Worm (Caenorhabditis elegans) whole organism, young adult: ENCODE data around the gene prx-19.

Experiments used
- C06A6.2 ChIP-seq: fragments of 200-800 bp; sonication (Bioruptor generic); conservative IDR thresholded peaks from 2 replicates; pipeline ENCODE4 v1.3.6; 2022; ENCODE audit warnings: missing genetic modification characterization, missing compliant biosample characterization
- C17E4.6 ChIP-seq: fragments of 200-800 bp; sonication (Bioruptor generic); IDR thresholded peaks from 2 replicates; pipeline ENCODE4 v1.3.6; 2022; ENCODE audit warnings: missing genetic modification reagents, missing genetic modification characterization, missing compliant biosample characterization
- F23B12.7 ChIP-seq: sonication (generic microtip); optimal IDR thresholded peaks from 2 replicates; lab custom pipeline; 2017; ENCODE audit warnings: missing genetic modification characterization, mild to moderate bottlenecking, missing compliant biosample characterization, antibody characterized with exemption, moderate library complexity; ENCODE audit not compliant: insufficient read depth
- F39B2.1 ChIP-seq: fragments of 200-800 bp; sonication (Bioruptor generic); IDR thresholded peaks from 2 replicates; pipeline ENCODE4 v1.3.6; 2022; ENCODE audit warnings: missing genetic modification reagents, missing genetic modification characterization, missing compliant biosample characterization
- F55B11.4 ChIP-seq: sonication (generic microtip); optimal IDR thresholded peaks from 2 replicates; lab custom pipeline; 2016; ENCODE audit warnings: missing compliant biosample characterization, missing genetic modification characterization, borderline replicate concordance; ENCODE audit not compliant: insufficient read depth
- F57A8.1 ChIP-seq: fragments of 200-800 bp; sonication (Bioruptor generic); optimal IDR thresholded peaks from 2 replicates; lab custom pipeline; 2018; ENCODE audit warnings: mild to moderate bottlenecking, missing genetic modification characterization, moderate library complexity, missing compliant biosample characterization
- F57C9.4 ChIP-seq: sonication (generic microtip); optimal IDR thresholded peaks from 2 replicates; lab custom pipeline; 2017; ENCODE audit warnings: mild to moderate bottlenecking, missing genetic modification characterization, missing compliant biosample characterization
- K11D2.4 ChIP-seq: fragments of 200-800 bp; sonication (Bioruptor generic); IDR thresholded peaks from 2 replicates; pipeline ENCODE4 v1.3.6; 2022; ENCODE audit warnings: missing genetic modification reagents, missing genetic modification characterization, missing compliant biosample characterization
- T26A5.8 ChIP-seq: sonication (generic microtip); optimal IDR thresholded peaks from 2 replicates; lab custom pipeline; 2016; ENCODE audit warnings: missing genetic modification characterization, missing compliant biosample characterization
- Y56A3A.18 ChIP-seq: fragments of 200-800 bp; sonication (Bioruptor generic); IDR thresholded peaks from 2 replicates; pipeline ENCODE4 v1.3.6; 2022; ENCODE audit warnings: missing genetic modification reagents, missing genetic modification characterization, missing compliant biosample characterization
- akir-1 ChIP-seq: fragments of 200-800 bp; sonication (Bioruptor generic); optimal IDR thresholded peaks from 2 replicates; lab custom pipeline; 2018; ENCODE audit warnings: mild to moderate bottlenecking, missing genetic modification characterization, moderate library complexity, missing compliant biosample characterization
- ama-1 ChIP-seq, 3 experiments: fragments of 150-350 bp in 1 of 3; sonication (generic microtip) in 2 of 3; optimal IDR thresholded peaks; 2 replicates each; lab custom pipeline; 2014 to 2018; ENCODE audit warnings: missing biosample characterization in 2 of 3, missing genetic modification characterization in 2 of 3, missing genetic modification reagents in 2 of 3
- aptf-3 ChIP-seq: fragments of 200-800 bp; sonication (Bioruptor generic); IDR thresholded peaks from 2 replicates; pipeline ENCODE4 v1.3.6; 2022; ENCODE audit warnings: missing genetic modification characterization, missing compliant biosample characterization
- attf-5 ChIP-seq: fragments of 200-800 bp; sonication (Bioruptor generic); optimal IDR thresholded peaks from 2 replicates; lab custom pipeline; 2018; ENCODE audit warnings: mild to moderate bottlenecking, missing genetic modification characterization, missing compliant biosample characterization
- bed-1 ChIP-seq: fragments of 200-800 bp; sonication (Bioruptor generic); IDR thresholded peaks from 2 replicates; pipeline ENCODE4 v1.3.6; 2022; ENCODE audit warnings: missing genetic modification reagents, missing genetic modification characterization, missing compliant biosample characterization
- ccch-3 ChIP-seq: fragments of 200-800 bp; sonication (Bioruptor generic); optimal IDR thresholded peaks from 2 replicates; lab custom pipeline; 2018; ENCODE audit warnings: mild to moderate bottlenecking, missing genetic modification characterization, missing compliant biosample characterization
- cebp-2 ChIP-seq: fragments of 200-800 bp; sonication (Bioruptor generic); IDR thresholded peaks from 2 replicates; pipeline ENCODE4 v1.3.6; 2022; ENCODE audit warnings: missing genetic modification characterization, missing compliant biosample characterization
- ceh-58 ChIP-seq: fragments of 200-800 bp; sonication (Bioruptor generic); IDR thresholded peaks from 2 replicates; pipeline ENCODE4 v1.3.6; 2022; ENCODE audit warnings: missing genetic modification characterization, missing compliant biosample characterization
- ceh-91 ChIP-seq: fragments of 200-800 bp; sonication (Bioruptor generic); IDR thresholded peaks from 2 replicates; pipeline ENCODE4 v1.3.6; 2022; ENCODE audit warnings: missing genetic modification reagents, missing genetic modification characterization, missing compliant biosample characterization
- egl-18 ChIP-seq: fragments of 200-800 bp; sonication (Bioruptor generic); IDR thresholded peaks from 2 replicates; pipeline ENCODE4 v1.3.6; 2022; ENCODE audit warnings: missing genetic modification reagents, missing genetic modification characterization, missing compliant biosample characterization
- gei-17 ChIP-seq: fragments of 200-800 bp; sonication (Bioruptor generic); optimal IDR thresholded peaks from 2 replicates; lab custom pipeline; 2018; ENCODE audit warnings: mild to moderate bottlenecking, missing genetic modification characterization, missing compliant biosample characterization
- hlh-12 ChIP-seq: sonication (generic microtip); optimal IDR thresholded peaks from 2 replicates; lab custom pipeline; 2016; ENCODE audit warnings: missing genetic modification characterization, missing compliant biosample characterization
- hlh-26 ChIP-seq: fragments of 200-800 bp; sonication (Bioruptor generic); conservative IDR thresholded peaks from 2 replicates; pipeline ENCODE4 v1.3.6; 2022; ENCODE audit warnings: missing genetic modification reagents, missing genetic modification characterization, missing compliant biosample characterization
- hmg-20 ChIP-seq: fragments of 200-800 bp; sonication (Bioruptor generic); IDR thresholded peaks from 2 replicates; pipeline ENCODE4 v1.3.6; 2022; ENCODE audit warnings: missing genetic modification reagents, missing genetic modification characterization, missing compliant biosample characterization
- hrde-1 ChIP-seq: sonication (generic microtip); optimal IDR thresholded peaks from 2 replicates; lab custom pipeline; 2016; ENCODE audit warnings: missing genetic modification characterization, mild to moderate bottlenecking, missing compliant biosample characterization, moderate library complexity, missing genotype, missing genetic modification reagents, borderline replicate concordance
- hsf-1 ChIP-seq: fragments of 200-800 bp; sonication (Bioruptor generic); IDR thresholded peaks from 2 replicates; pipeline ENCODE4 v1.3.6; 2022; ENCODE audit warnings: missing genetic modification reagents, missing genetic modification characterization, missing compliant biosample characterization
- lag-1 ChIP-seq: fragments of 200-800 bp; sonication (Bioruptor generic); IDR thresholded peaks from 2 replicates; pipeline ENCODE4 v1.3.6; 2022; ENCODE audit warnings: missing genetic modification reagents, missing genetic modification characterization, missing compliant biosample characterization
- let-526 ChIP-seq: fragments of 200-800 bp; sonication (Bioruptor generic); IDR thresholded peaks from 2 replicates; pipeline ENCODE4 v1.3.6; 2022; ENCODE audit warnings: missing genetic modification reagents, missing genetic modification characterization, missing compliant biosample characterization
- lin-40 ChIP-seq: sonication (generic microtip); optimal IDR thresholded peaks from 2 replicates; lab custom pipeline; 2016; ENCODE audit warnings: missing genetic modification characterization, mild to moderate bottlenecking, missing compliant biosample characterization, missing genotype, missing genetic modification reagents
- madf-3 ChIP-seq: fragments of 200-800 bp; sonication (Bioruptor generic); IDR thresholded peaks from 2 replicates; pipeline ENCODE4 v1.3.6; 2022; ENCODE audit warnings: missing genetic modification reagents, missing genetic modification characterization, missing compliant biosample characterization
- madf-6 ChIP-seq: fragments of 200-800 bp; sonication (Bioruptor generic); IDR thresholded peaks from 2 replicates; pipeline ENCODE4 v1.3.6; 2022; ENCODE audit warnings: missing genetic modification reagents, missing genetic modification characterization, missing compliant biosample characterization
- madf-8 ChIP-seq: fragments of 200-800 bp; sonication (Bioruptor generic); conservative IDR thresholded peaks from 2 replicates; pipeline ENCODE4 v1.3.6; 2022; ENCODE audit warnings: missing genetic modification reagents, missing genetic modification characterization, missing compliant biosample characterization
- mes-4 ChIP-seq: sonication (generic microtip); optimal IDR thresholded peaks from 2 replicates; lab custom pipeline; 2016; ENCODE audit warnings: missing genotype, missing genetic modification characterization, missing compliant biosample characterization
- mxl-1 ChIP-seq: sonication (generic microtip); optimal IDR thresholded peaks from 2 replicates; lab custom pipeline; 2016; ENCODE audit warnings: missing genetic modification characterization, missing compliant biosample characterization
- nfya-1 ChIP-seq: sonication (generic microtip); optimal IDR thresholded peaks from 2 replicates; lab custom pipeline; 2017; ENCODE audit warnings: antibody characterized with exemption, missing compliant biosample characterization, missing genetic modification characterization, borderline replicate concordance; ENCODE audit not compliant: insufficient read depth
- nfya-2 ChIP-seq: fragments of 200-800 bp; sonication (Bioruptor generic); IDR thresholded peaks from 2 replicates; pipeline ENCODE4 v1.3.6; 2022; ENCODE audit warnings: missing genetic modification reagents, missing genetic modification characterization, missing compliant biosample characterization
- nhr-179 ChIP-seq: sonication (generic microtip); optimal IDR thresholded peaks from 2 replicates; lab custom pipeline; 2016; ENCODE audit warnings: mild to moderate bottlenecking, missing genetic modification characterization, missing compliant biosample characterization
- nhr-90 ChIP-seq: sonication (generic microtip); optimal IDR thresholded peaks from 2 replicates; lab custom pipeline; 2016; ENCODE audit warnings: missing genotype, mild to moderate bottlenecking, missing genetic modification characterization, missing compliant biosample characterization
- pbrm-1 ChIP-seq: fragments of 200-800 bp; sonication (Bioruptor generic); IDR thresholded peaks from 2 replicates; pipeline ENCODE4 v1.3.6; 2022; ENCODE audit warnings: missing genetic modification reagents, missing genetic modification characterization, missing compliant biosample characterization
- rcor-1 ChIP-seq: fragments of 200-800 bp; sonication (Bioruptor generic); IDR thresholded peaks from 2 replicates; pipeline ENCODE4 v1.3.6; 2022; ENCODE audit warnings: missing genetic modification reagents, missing genetic modification characterization, missing compliant biosample characterization
- repo-1 ChIP-seq: sonication (generic microtip); optimal IDR thresholded peaks from 2 replicates; lab custom pipeline; 2017; ENCODE audit warnings: mild to moderate bottlenecking, missing genetic modification characterization, missing compliant biosample characterization
- tbx-9 ChIP-seq: sonication (generic microtip); optimal IDR thresholded peaks from 2 replicates; lab custom pipeline; 2016; ENCODE audit warnings: borderline replicate concordance, missing genetic modification characterization, inconsistent platforms, missing compliant biosample characterization
- unc-130 ChIP-seq: sonication (generic microtip); optimal IDR thresholded peaks from 2 replicates; lab custom pipeline; 2016; ENCODE audit warnings: missing genetic modification reagents, missing genetic modification characterization, missing compliant biosample characterization
- unc-62 ChIP-seq: fragments of 150-350 bp; optimal IDR thresholded peaks from 2 replicates; lab custom pipeline; 2014; ENCODE audit warnings: missing biosample characterization, missing genetic modification reagents, missing genetic modification characterization
- xnd-1 ChIP-seq: sonication (generic microtip); optimal IDR thresholded peaks from 2 replicates; lab custom pipeline; 2016; ENCODE audit warnings: missing genotype, missing genetic modification reagents, missing genetic modification characterization, missing compliant biosample characterization
- zim-3 ChIP-seq: sonication (generic microtip); optimal IDR thresholded peaks from 2 replicates; lab custom pipeline; 2017; ENCODE audit warnings: mild to moderate bottlenecking, missing genetic modification characterization, moderate library complexity, missing compliant biosample characterization
- ztf-26 ChIP-seq: sonication (generic microtip); optimal IDR thresholded peaks from 2 replicates; lab custom pipeline; 2017; ENCODE audit warnings: missing genetic modification characterization, missing compliant biosample characterization
- ztf-28 ChIP-seq: fragments of 200-800 bp; sonication (Bioruptor generic); IDR thresholded peaks from 2 replicates; pipeline ENCODE4 v1.3.6; 2022; ENCODE audit warnings: missing genetic modification reagents, missing genetic modification characterization, missing compliant biosample characterization
- ztf-3 ChIP-seq: fragments of 200-800 bp; sonication (Bioruptor generic); optimal IDR thresholded peaks from 2 replicates; lab custom pipeline; 2018; ENCODE audit warnings: mild to moderate bottlenecking, missing genetic modification characterization, missing compliant biosample characterization

Gene prx-19

ce11 chrIII:8795595-8796141 lies 13.4 kb downstream of the prx-19 start (continued):
- TF ChIP-seq nhr-90 (tag; lab: Kevin White, UChicago) (peak; percentile 60), madf-8 (GFP tag; lab: Robert Waterston, UW) (no peak), F57A8.1 (GFP tag; lab: Kevin White, UChicago) (no peak), unc-130 (GFP tag; lab: Kevin White, UChicago) (no peak), ceh-58 (no peak), let-526 (peak; percentile 54; the same call in 1 of the 2 replicates), hlh-12 (tag; lab: Kevin White, UChicago) (no peak), nfya-2 (GFP tag; lab: Robert Waterston, UW) (no peak), nhr-179 (tag; lab: Kevin White, UChicago) (no peak), aptf-3 (GFP tag; lab: Robert Waterston, UW) (no peak), mes-4 (no peak), hrde-1 (tag; lab: Kevin White, UChicago) (no peak), F57C9.4 (tag; lab: Kevin White, UChicago) (no peak), nfya-1 (tag; lab: Kevin White, UChicago) (no peak), lag-1 (no peak), unc-62 (GFP tag; lab: Kevin White, UChicago) (peak; percentile 63), tbx-9 (tag; lab: Kevin White, UChicago) (no peak), cebp-2 (GFP tag; lab: Robert Waterston, UW) (no peak), rcor-1 (GFP tag; lab: Robert Waterston, UW) (peak; percentile 66), mxl-1 (tag; lab: Kevin White, UChicago) (no peak), ceh-91 (GFP tag; lab: Robert Waterston, UW) (no peak), C06A6.2 (GFP tag; lab: Robert Waterston, UW) (peak; percentile 89), lin-40 (tag; lab: Kevin White, UChicago) (peak; percentile 96), gei-17 (GFP tag; lab: Kevin White, UChicago) (peak; percentile 68), pbrm-1 (peak; percentile 71; the same call in 1 of the 2 replicates), madf-3 (GFP tag; lab: Robert Waterston, UW) (no peak), ama-1 (optimal IDR thresholded peaks at IDR 0.05; lab: Kevin White, UChicago) (no peak), ama-1 (GFP tag; optimal IDR thresholded peaks at IDR 0.05; lab: Kevin White, UChicago) (no peak), Y56A3A.18 (GFP tag; lab: Robert Waterston, UW) (no peak), egl-18 (peak; percentile 82), F23B12.7 (tag; lab: Kevin White, UChicago) (peak; percentile 18), repo-1 (peak; percentile 74), hlh-26 (no peak), T26A5.8 (no peak), ztf-26 (tag; lab: Kevin White, UChicago) (peak; percentile 83), zim-3 (tag; lab: Kevin White, UChicago) (no peak), ztf-28 (GFP tag; lab: Robert Waterston, UW) (no peak), ccch-3 (GFP tag; lab: Kevin White, UChicago) (no peak), madf-6 (GFP tag; lab: Robert Waterston, UW) (peak; percentile 34; the same call in 1 of the 2 replicates), C17E4.6 (no peak), bed-1 (GFP tag; lab: Robert Waterston, UW) (peak; percentile 56; the same call in 1 of the 2 replicates), F39B2.1 (GFP tag; lab: Robert Waterston, UW) (no peak), akir-1 (GFP tag; lab: Kevin White, UChicago) (peak; percentile 59), hsf-1 (GFP tag; lab: Robert Waterston, UW) (peak; percentile 52; the same call in 1 of the 2 replicates), ztf-3 (GFP tag; lab: Kevin White, UChicago) (peak; percentile 52), F55B11.4 (no peak), attf-5 (GFP tag; lab: Kevin White, UChicago) (peak; percentile 95), hmg-20 (GFP tag; lab: Robert Waterston, UW) (no peak), K11D2.4 (GFP tag; lab: Robert Waterston, UW) (peak; percentile 91), xnd-1 (tag; lab: Kevin White, UChicago) (no peak)
